Fruit fly (Drosophila melanogaster) whole organism, embryonic: ENCODE results near the gene CG15336.

Experiments
- Antp ChIP-seq: fragments of 200-800 bp; sonication (Bioruptor generic); optimal IDR thresholded peaks from 3 replicates; lab custom pipeline; 2016; ENCODE audit warnings: missing biosample characterization, missing genetic modification characterization
- Atf6 ChIP-seq: fragments of 200-800 bp; sonication (Bioruptor generic); IDR thresholded peaks from 2 replicates; pipeline ENCODE4 v1.3.6; 2022; ENCODE audit warnings: missing biosample characterization, missing genetic modification characterization
- CG10267 ChIP-seq: fragments of 200-800 bp; sonication (Bioruptor generic); optimal IDR thresholded peaks from 2 replicates; lab custom pipeline; 2018; ENCODE audit warnings: missing biosample characterization, mild to moderate bottlenecking, missing genetic modification characterization, moderate library complexity
- CG10366 ChIP-seq: fragments of 200-800 bp; sonication (Bioruptor generic); IDR thresholded peaks from 2 replicates; pipeline ENCODE4 v1.3.6; 2022; ENCODE audit warnings: missing biosample characterization, missing genetic modification characterization
- CG10959 ChIP-seq: fragments of 200-800 bp; sonication (Bioruptor generic); IDR thresholded peaks from 2 replicates; pipeline ENCODE4 v1.3.6; 2022; ENCODE audit warnings: missing biosample characterization, missing genetic modification characterization
- CG12744 ChIP-seq: fragments of 200-800 bp; sonication (Bioruptor generic); optimal IDR thresholded peaks from 2 replicates; lab custom pipeline; 2016; ENCODE audit warnings: missing biosample characterization, missing genetic modification characterization
- CG13123 ChIP-seq: fragments of 200-800 bp; sonication (Bioruptor generic); optimal IDR thresholded peaks from 2 replicates; lab custom pipeline; 2016; ENCODE audit warnings: missing biosample characterization, missing genetic modification characterization
- CG13296 ChIP-seq: fragments of 200-800 bp; sonication (Bioruptor generic); optimal IDR thresholded peaks from 3 replicates; lab custom pipeline; 2018; ENCODE audit warnings: missing biosample characterization, mild to moderate bottlenecking, missing genetic modification characterization
- CG13894 ChIP-seq: fragments of 200-800 bp; sonication (Bioruptor generic); optimal IDR thresholded peaks from 3 replicates; lab custom pipeline; 2018; ENCODE audit warnings: missing biosample characterization, mild to moderate bottlenecking, missing genetic modification characterization, moderate library complexity
- CG1603 ChIP-seq: fragments of 200-800 bp; sonication (Bioruptor generic); optimal IDR thresholded peaks from 2 replicates; lab custom pipeline; 2019; ENCODE audit warnings: missing biosample characterization, mild to moderate bottlenecking, missing genetic modification characterization, moderate library complexity
- CG17328 ChIP-seq: fragments of 200-800 bp; sonication (Bioruptor generic); IDR thresholded peaks from 2 replicates; pipeline ENCODE4 v1.3.6; 2022; ENCODE audit warnings: missing biosample characterization, missing genetic modification characterization
- CG32767 ChIP-seq: fragments of 200-800 bp; sonication (Bioruptor generic); IDR thresholded peaks from 2 replicates; pipeline ENCODE4 v1.3.6; 2022; ENCODE audit warnings: missing biosample characterization, missing genetic modification characterization
- CG32772 ChIP-seq: fragments of 200-800 bp; sonication (Bioruptor generic); IDR thresholded peaks from 2 replicates; pipeline ENCODE4 v1.3.6; 2022; ENCODE audit warnings: missing biosample characterization, missing genetic modification characterization
- CG34376 ChIP-seq: fragments of 200-800 bp; sonication (Bioruptor generic); optimal IDR thresholded peaks from 2 replicates; lab custom pipeline; 2018; ENCODE audit warnings: missing biosample characterization, mild to moderate bottlenecking, missing genetic modification characterization
- CG6175 ChIP-seq: fragments of 200-800 bp; sonication (Bioruptor generic); IDR thresholded peaks from 3 replicates; pipeline ENCODE4 v1.3.6; 2022; ENCODE audit warnings: missing biosample characterization, missing genetic modification characterization
- CG7357 ChIP-seq: fragments of 200-800 bp; sonication (Bioruptor generic); IDR thresholded peaks from 3 replicates; pipeline ENCODE4 v1.3.6; 2022; ENCODE audit warnings: missing biosample characterization, missing genetic modification characterization
- CG7928 ChIP-seq: fragments of 200-800 bp; sonication (Bioruptor generic); optimal IDR thresholded peaks from 2 replicates; lab custom pipeline; 2017; ENCODE audit warnings: missing biosample characterization, mild to moderate bottlenecking, missing genetic modification characterization
- CG7963 ChIP-seq: fragments of 200-800 bp; sonication (Bioruptor generic); IDR thresholded peaks from 3 replicates; pipeline ENCODE4 v1.3.6; 2022; ENCODE audit warnings: missing biosample characterization, missing genetic modification characterization; ENCODE audit not compliant: partially characterized antibody
- CG8388 ChIP-seq: fragments of 200-800 bp; sonication (Bioruptor generic); optimal IDR thresholded peaks from 2 replicates; lab custom pipeline; 2019; ENCODE audit warnings: missing biosample characterization, mild to moderate bottlenecking, missing genetic modification characterization, moderate library complexity
- CG8478 ChIP-seq: fragments of >200 bp; optimal IDR thresholded peaks from 2 replicates; lab custom pipeline; 2018
- CG8944 ChIP-seq: fragments of 200-800 bp; sonication (Bioruptor generic); optimal IDR thresholded peaks from 3 replicates; lab custom pipeline; 2016; ENCODE audit warnings: missing biosample characterization, missing genetic modification characterization
- CG9609 ChIP-seq: fragments of 200-800 bp; sonication (Bioruptor generic); optimal IDR thresholded peaks from 3 replicates; lab custom pipeline; 2016; ENCODE audit warnings: missing biosample characterization, missing genetic modification characterization
- CG9817 ChIP-seq: fragments of 200-800 bp; sonication (Bioruptor generic); optimal IDR thresholded peaks from 2 replicates; lab custom pipeline; 2018; ENCODE audit warnings: missing biosample characterization, mild to moderate bottlenecking, missing genetic modification characterization, moderate library complexity
- CTCF ChIP-seq: fragments of 200-800 bp; sonication (Bioruptor generic); optimal IDR thresholded peaks from 2 replicates; lab custom pipeline; 2017; ENCODE audit warnings: missing biosample characterization, mild to moderate bottlenecking, missing genetic modification characterization, moderate library complexity
- Fer2 ChIP-seq: fragments of 200-800 bp; sonication (Bioruptor generic); optimal IDR thresholded peaks from 2 replicates; lab custom pipeline; 2018; ENCODE audit warnings: missing biosample characterization, mild to moderate bottlenecking, missing genetic modification characterization, moderate library complexity
- Hr78 ChIP-seq, 2 experiments: fragments of 200-800 bp in 1 of 2; fragments of >200 bp in 1 of 2; sonication (Bioruptor generic) in 1 of 2; optimal IDR thresholded peaks; 2 replicates each; lab custom pipeline; 2017 to 2019; ENCODE audit warnings: missing biosample characterization in 2 of 2, missing genetic modification characterization in 2 of 2, mild to moderate bottlenecking in 1 of 2, moderate library complexity in 1 of 2
- Max ChIP-seq: fragments of 200-800 bp; sonication (Bioruptor generic); optimal IDR thresholded peaks from 2 replicates; lab custom pipeline; 2016; ENCODE audit warnings: missing biosample characterization, mild to moderate bottlenecking, missing genetic modification characterization
- Mes4 ChIP-seq: fragments of 200-800 bp; sonication (Bioruptor generic); optimal IDR thresholded peaks from 2 replicates; lab custom pipeline; 2016; ENCODE audit warnings: missing biosample characterization, missing genetic modification characterization
- Nf-YB ChIP-seq: fragments of 200-800 bp; sonication (Bioruptor generic); optimal IDR thresholded peaks from 3 replicates; lab custom pipeline; 2019; ENCODE audit warnings: missing biosample characterization, mild to moderate bottlenecking, missing genetic modification characterization, moderate library complexity
- Six4 ChIP-seq: fragments of 200-800 bp; sonication (Bioruptor generic); optimal IDR thresholded peaks from 2 replicates; lab custom pipeline; 2016; ENCODE audit warnings: missing biosample characterization, missing genetic modification characterization
- Sox100B ChIP-seq: fragments of 200-800 bp; sonication (Bioruptor generic); optimal IDR thresholded peaks from 3 replicates; lab custom pipeline; 2018; ENCODE audit warnings: missing biosample characterization, mild to moderate bottlenecking, missing genetic modification characterization
- Sry-δ ChIP-seq: fragments of 200-800 bp; sonication (Bioruptor generic); optimal IDR thresholded peaks from 2 replicates; lab custom pipeline; 2016; ENCODE audit warnings: missing biosample characterization, missing genetic modification characterization
- bcd ChIP-seq: fragments of 200-800 bp; sonication (Bioruptor generic); optimal IDR thresholded peaks from 2 replicates; lab custom pipeline; 2017; ENCODE audit warnings: missing biosample characterization, mild to moderate bottlenecking, missing genetic modification characterization
- bigmax ChIP-seq: fragments of 200-800 bp; sonication (Bioruptor generic); optimal IDR thresholded peaks from 2 replicates; lab custom pipeline; 2018; ENCODE audit warnings: missing biosample characterization, mild to moderate bottlenecking, missing genetic modification characterization
- cato ChIP-seq: fragments of 200-800 bp; sonication (Bioruptor generic); optimal IDR thresholded peaks from 2 replicates; lab custom pipeline; 2016; ENCODE audit warnings: missing biosample characterization, missing genetic modification characterization, borderline replicate concordance
- cg ChIP-seq: fragments of 200-800 bp; sonication (Bioruptor generic); optimal IDR thresholded peaks from 3 replicates; lab custom pipeline; 2019; ENCODE audit warnings: missing biosample characterization, mild to moderate bottlenecking, missing genetic modification characterization, moderate library complexity
- ci ChIP-seq: fragments of 200-800 bp; sonication (Bioruptor generic); IDR thresholded peaks from 3 replicates; pipeline ENCODE4 v1.3.6; 2022; ENCODE audit warnings: missing biosample characterization, missing genetic modification characterization
- croc ChIP-seq: fragments of 200-800 bp; sonication (Bioruptor generic); conservative IDR thresholded peaks from 3 replicates; pipeline ENCODE4 v1.3.6; 2022; ENCODE audit warnings: missing biosample characterization, missing genetic modification characterization
- cwo ChIP-seq: fragments of 200-800 bp; sonication (Bioruptor generic); optimal IDR thresholded peaks from 3 replicates; lab custom pipeline; 2017; ENCODE audit warnings: missing biosample characterization, missing genetic modification characterization, mild to moderate bottlenecking, moderate library complexity, missing genetic modification reagents
- ftz-f1 ChIP-seq: fragments of 200-800 bp; sonication (Bioruptor generic); optimal IDR thresholded peaks from 2 replicates; lab custom pipeline; 2016; ENCODE audit warnings: missing biosample characterization, missing genetic modification characterization
- gfzf ChIP-seq: fragments of 200-800 bp; sonication (Bioruptor generic); optimal IDR thresholded peaks from 2 replicates; lab custom pipeline; 2016; ENCODE audit warnings: missing biosample characterization, mild to moderate bottlenecking, missing genetic modification characterization, moderate library complexity
- gro ChIP-seq: fragments of 200-800 bp; sonication (Bioruptor generic); optimal IDR thresholded peaks from 2 replicates; lab custom pipeline; 2016; ENCODE audit warnings: missing biosample characterization, missing genetic modification characterization
- inv ChIP-seq: fragments of 200-800 bp; sonication (Bioruptor generic); IDR thresholded peaks from 2 replicates; pipeline ENCODE4 v1.3.6; 2022; ENCODE audit warnings: missing biosample characterization, missing genetic modification characterization; ENCODE audit not compliant: partially characterized antibody
- kni ChIP-seq: fragments of 200-800 bp; sonication (Bioruptor generic); optimal IDR thresholded peaks from 3 replicates; lab custom pipeline; 2017; ENCODE audit warnings: mild to moderate bottlenecking, missing biosample characterization, missing genetic modification reagents, missing genetic modification characterization
- mam ChIP-seq: fragments of 200-800 bp; sonication (Bioruptor generic); optimal IDR thresholded peaks from 3 replicates; lab custom pipeline; 2016; ENCODE audit warnings: missing biosample characterization, missing genetic modification characterization
- org-1 ChIP-seq: fragments of 200-800 bp; sonication (Bioruptor generic); optimal IDR thresholded peaks from 2 replicates; lab custom pipeline; 2017; ENCODE audit warnings: missing biosample characterization, missing genetic modification characterization
- prd ChIP-seq, 3 experiments: fragments of >200 bp in 2 of 3; fragments of 200-800 bp in 1 of 3; sonication (Bioruptor generic) in 1 of 3; optimal IDR thresholded peaks in 2 of 3; IDR thresholded peaks in 1 of 3; 2 replicates in 2 of 3; 3 replicates in 1 of 3; pipeline versions ENCODE4 v1.3.6 to Lab custom; 2017 to 2022; ENCODE audit warnings: missing biosample characterization in 1 of 3, missing genetic modification characterization in 1 of 3
- sens ChIP-seq: fragments of 200-800 bp; sonication (Bioruptor generic); peaks from one replicate; lab custom pipeline; 2016; ENCODE audit warnings: missing biosample characterization, missing genetic modification characterization
- zfh1 ChIP-seq: fragments of 200-800 bp; sonication (Bioruptor generic); IDR thresholded peaks from 3 replicates; pipeline ENCODE4 v1.3.6; 2022; ENCODE audit warnings: missing biosample characterization, missing genetic modification characterization
- zfh2 ChIP-seq: fragments of 200-800 bp; sonication (Bioruptor generic); optimal IDR thresholded peaks from 2 replicates; lab custom pipeline; 2016; ENCODE audit warnings: missing biosample characterization, missing genetic modification characterization

CG15336 gene

DNA sequence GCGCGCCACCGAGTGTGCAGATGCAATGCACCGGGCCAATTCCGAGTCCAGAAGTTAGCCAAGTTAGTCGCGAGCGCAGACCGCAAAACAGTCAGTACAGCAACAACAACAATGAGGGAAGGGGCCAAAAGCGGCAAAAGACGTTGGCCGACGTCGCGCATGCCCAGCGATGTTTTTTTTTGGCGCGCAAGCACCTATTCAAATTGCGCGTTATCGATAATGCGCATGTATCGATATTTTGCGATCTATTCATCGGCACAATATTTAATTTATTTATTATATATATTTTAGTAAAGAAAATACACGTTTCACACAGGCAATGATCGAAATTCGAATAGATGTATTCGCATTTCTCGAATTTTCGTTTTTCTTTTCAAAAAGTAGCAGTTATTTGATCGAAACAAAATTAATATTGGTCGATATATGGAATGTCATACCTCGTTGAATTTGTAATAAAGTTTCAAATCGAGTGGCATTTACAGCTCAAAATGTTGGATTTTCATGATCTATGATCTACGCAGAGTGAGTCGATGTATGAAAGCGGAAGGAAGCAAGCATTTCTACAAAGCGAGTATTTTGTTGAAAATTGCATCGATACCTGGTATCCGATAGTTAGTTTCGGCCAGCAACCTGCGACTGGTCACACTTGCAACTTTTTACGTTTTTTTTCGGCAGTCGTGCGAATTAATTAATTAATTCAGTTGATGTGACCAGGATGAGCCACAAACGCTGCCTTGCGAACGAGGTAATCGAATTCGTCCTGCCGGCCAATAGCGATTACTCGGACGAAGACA lies 18.3 kb upstream of the CG15336 start, which contains the start of gene CG2116 (continued):
- TF ChIP-seq CG17328 (GFP tag; lab: Robert Waterston, UW) (no peak), CTCF (GFP tag; lab: Kevin White, UChicago) (no peak), CG7357 (GFP tag; lab: Robert Waterston, UW) (no peak), Nf-YB (GFP tag; lab: Kevin White, UChicago) (no peak), sens (peak; percentile 53), CG6175 (GFP tag; lab: Robert Waterston, UW) (no peak), Sox100B (GFP tag; lab: Kevin White, UChicago) (no peak), zfh2 (no peak), gro (GFP tag; lab: Kevin White, UChicago) (no peak), CG13296 (GFP tag; lab: Kevin White, UChicago) (no peak), cg (GFP tag; lab: Kevin White, UChicago) (no peak), Atf6 (GFP tag; lab: Robert Waterston, UW) (no peak), Six4 (GFP tag; lab: Kevin White, UChicago) (no peak), ftz-f1 (GFP tag; lab: Kevin White, UChicago) (no peak), cwo (GFP tag; lab: Kevin White, UChicago) (no peak), CG9817 (tag; lab: Kevin White, UChicago) (no peak), CG32767 (no peak), CG7928 (GFP tag; lab: Kevin White, UChicago) (no peak), bigmax (GFP tag; lab: Kevin White, UChicago) (no peak), croc (GFP tag; lab: Robert Waterston, UW) (no peak), CG32772 (GFP tag; lab: Robert Waterston, UW) (no peak), Sry-δ (peak; percentile 73), mam (GFP tag; lab: Kevin White, UChicago) (no peak), CG8388 (GFP tag; lab: Kevin White, UChicago) (no peak), ci (0 out of 3 replicates have a peak, but pooled peaks have one; percentile 25), CG7963 (GFP tag; lab: Robert Waterston, UW) (peak; percentile 59; the same call in 2 of the 3 replicates), kni (no peak), Hr78 (GFP tag; optimal IDR thresholded peaks at IDR 0.05; lab: Kevin White, UChicago) (no peak), org-1 (GFP tag; lab: Kevin White, UChicago) (no peak), CG10366 (GFP tag; lab: Robert Waterston, UW) (no peak), CG12744 (GFP tag; lab: Kevin White, UChicago) (no peak), CG10267 (tag; lab: Kevin White, UChicago) (peak; percentile 37), Fer2 (no peak), CG1603 (peak; percentile 49), prd (optimal IDR thresholded peaks at IDR 0.05; lab: Kevin White, UChicago) (no peak), prd (GFP tag; IDR thresholded peaks at IDR 0.05; lab: Robert Waterston, UW) (no peak), bcd (GFP tag; lab: Kevin White, UChicago) (no peak), CG13894 (tag; lab: Kevin White, UChicago) (no peak), gfzf (GFP tag; lab: Kevin White, UChicago) (peak; percentile 80), CG8944 (GFP tag; lab: Kevin White, UChicago) (no peak), Mes4 (GFP tag; lab: Kevin White, UChicago) (no peak), CG13123 (no peak), Antp (GFP tag; lab: Kevin White, UChicago) (no peak), CG8478 (lab: Kevin White, UChicago) (no peak), zfh1 (GFP tag; lab: Robert Waterston, UW) (no peak), CG9609 (GFP tag; lab: Kevin White, UChicago) (no peak), cato (GFP tag; lab: Kevin White, UChicago) (no peak), CG10959 (GFP tag; lab: Robert Waterston, UW) (no peak), CG34376 (GFP tag; lab: Kevin White, UChicago) (no peak), inv (GFP tag; lab: Robert Waterston, UW) (peak; percentile 59; the same call in 1 of the 2 replicates), Max (GFP tag; lab: Kevin White, UChicago) (no peak)
